Worm (Caenorhabditis elegans) whole organism, mixed stage, embryonic: ENCODE data around the gene scl-20.

ENCODE experiments used
- ces-1 ChIP-seq: fragments of 150-350 bp; optimal IDR thresholded peaks from 2 replicates; lab custom pipeline; 2014; ENCODE audit warnings: missing biosample characterization, missing genetic modification reagents, missing genetic modification characterization
- elt-1 ChIP-seq: sonication (generic microtip); optimal IDR thresholded peaks from 2 replicates; lab custom pipeline; 2017; ENCODE audit warnings: missing genetic modification characterization, mild to moderate bottlenecking, missing compliant biosample characterization, antibody characterized with exemption, moderate library complexity, borderline replicate concordance; ENCODE audit not compliant: insufficient read depth
- hlh-1 ChIP-seq: fragments of 150-350 bp; optimal IDR thresholded peaks from 2 replicates; lab custom pipeline; 2014; ENCODE audit warnings: missing biosample characterization, missing genetic modification reagents, missing genetic modification characterization
- lin-13 ChIP-seq: fragments of 150-350 bp; optimal IDR thresholded peaks from 2 replicates; lab custom pipeline; 2014; ENCODE audit warnings: missing biosample characterization, missing genetic modification characterization
- lsy-2 ChIP-seq: fragments of 150-350 bp; optimal IDR thresholded peaks from 2 replicates; lab custom pipeline; 2014; ENCODE audit warnings: missing biosample characterization, missing genetic modification characterization
- mab-5 ChIP-seq: fragments of 150-350 bp; optimal IDR thresholded peaks from 2 replicates; lab custom pipeline; 2014; ENCODE audit warnings: missing biosample characterization, missing genetic modification characterization
- nhr-12 ChIP-seq: fragments of 150-350 bp; optimal IDR thresholded peaks from 2 replicates; lab custom pipeline; 2014; ENCODE audit warnings: missing biosample characterization, missing genetic modification characterization
- nhr-237 ChIP-seq: fragments of 150-350 bp; optimal IDR thresholded peaks from 2 replicates; lab custom pipeline; 2014; ENCODE audit warnings: missing biosample characterization, missing genetic modification characterization
- nhr-28 ChIP-seq: fragments of 150-350 bp; optimal IDR thresholded peaks from 2 replicates; lab custom pipeline; 2014; ENCODE audit warnings: missing biosample characterization, missing genetic modification characterization
- nhr-76 ChIP-seq: sonication (generic microtip); optimal IDR thresholded peaks from 2 replicates; lab custom pipeline; 2017; ENCODE audit warnings: missing biosample characterization, missing genetic modification characterization
- pha-4 ChIP-seq: fragments of 150-350 bp; optimal IDR thresholded peaks from 2 replicates; lab custom pipeline; 2018; ENCODE audit warnings: missing biosample characterization, missing genetic modification reagents, missing genetic modification characterization
- snpc-4 ChIP-seq: fragments of 150-350 bp; optimal IDR thresholded peaks from 2 replicates; lab custom pipeline; 2014; ENCODE audit warnings: missing biosample characterization, missing genetic modification characterization
- unc-39 ChIP-seq: fragments of 150-350 bp; optimal IDR thresholded peaks from 2 replicates; lab custom pipeline; 2014; ENCODE audit warnings: missing biosample characterization, missing genetic modification characterization
- unc-62 ChIP-seq: fragments of 150-350 bp; optimal IDR thresholded peaks from 2 replicates; lab custom pipeline; 2014; ENCODE audit warnings: missing biosample characterization, missing genetic modification reagents, missing genetic modification characterization

ce11 chrV:18742108-18742507 is 7.8 kb upstream of the scl-20 start, which contains the start of gene clec-250:
- TF ChIP-seq nhr-12: no peak
- no peak for TF ChIP-seq snpc-4 (tag; lab: Kevin White, UChicago)
- TF ChIP-seq unc-62 (GFP tag; lab: Kevin White, UChicago): no peak
- TF ChIP-seq hlh-1: no peak
- no peak for TF ChIP-seq nhr-237
- TF ChIP-seq pha-4 (tag; lab: Kevin White, UChicago): no peak
- no peak for TF ChIP-seq ces-1
- no peak for TF ChIP-seq nhr-28 (tag; lab: Kevin White, UChicago)
- TF ChIP-seq mab-5: no peak
- TF ChIP-seq lin-13 (tag; lab: Kevin White, UChicago): no peak
- TF ChIP-seq nhr-76: no peak
- TF ChIP-seq elt-1 (tag; lab: Kevin White, UChicago): no peak
- TF ChIP-seq unc-39 (tag; lab: Kevin White, UChicago): no peak
- no peak for TF ChIP-seq lsy-2 (tag; lab: Kevin White, UChicago)
